Worm (Caenorhabditis elegans) whole organism, midembryonic: ENCODE measurements around the gene C50F4.4.

ENCODE experiments used
- T22C8.4 ChIP-seq: fragments of 200-800 bp; sonication (Bioruptor generic); IDR thresholded peaks from 2 replicates; pipeline ENCODE4 v1.3.6; 2022; ENCODE audit warnings: missing genetic modification characterization, missing compliant biosample characterization
- cog-1 ChIP-seq: sonication (generic microtip); optimal IDR thresholded peaks from 2 replicates; lab custom pipeline; 2016; ENCODE audit warnings: missing genetic modification characterization, missing compliant biosample characterization
- flt-1 ChIP-seq: fragments of 200-800 bp; sonication (Bioruptor generic); IDR thresholded peaks from 2 replicates; pipeline ENCODE4 v1.3.6; 2022; ENCODE audit warnings: missing genetic modification characterization, missing compliant biosample characterization
- klf-2 ChIP-seq: fragments of 200-800 bp; sonication (Bioruptor generic); conservative IDR thresholded peaks from 2 replicates; pipeline ENCODE4 v1.3.6; 2022; ENCODE audit warnings: missing genetic modification reagents, missing genetic modification characterization, missing compliant biosample characterization
- ref-1 ChIP-seq: fragments of 200-800 bp; sonication (Bioruptor generic); conservative IDR thresholded peaks from 2 replicates; pipeline ENCODE4 v1.3.6; 2022; ENCODE audit warnings: missing genetic modification reagents, missing genetic modification characterization, missing compliant biosample characterization
- tab-1 ChIP-seq: fragments of 200-800 bp; sonication (Bioruptor generic); IDR thresholded peaks from 2 replicates; pipeline ENCODE4 v1.3.6; 2022; ENCODE audit warnings: missing genetic modification characterization, missing compliant biosample characterization
- ztf-29 ChIP-seq: fragments of 200-800 bp; sonication (Bioruptor generic); IDR thresholded peaks from 2 replicates; pipeline ENCODE4 v1.3.6; 2022; ENCODE audit warnings: missing genetic modification reagents, missing genetic modification characterization, missing compliant biosample characterization

- TF ChIP-seq ztf-29 (no peak), flt-1 (GFP tag; lab: Robert Waterston, UW) (no peak), klf-2 (GFP tag; lab: Robert Waterston, UW) (no peak), cog-1 (tag; lab: Kevin White, UChicago) (no peak), ref-1 (no peak), T22C8.4 (no peak), tab-1 (GFP tag; lab: Robert Waterston, UW) (no peak)
Measured at ce11 chrV:9507742-9508141, 28.8 kb upstream of the C50F4.4 start, which contains the start of gene acs-14.
